Fruit fly (Drosophila melanogaster) whole organism, embryonic: ENCODE results near the gene CG31404.
A peak's percentile ranks its signal among the peaks of the same experiment; 100 is the strongest.

Experiments
- Aef1 ChIP-seq: fragments of 200-800 bp; sonication (Bioruptor generic); IDR thresholded peaks from 3 replicates; pipeline ENCODE4 v1.3.6; 2022; ENCODE audit warnings: missing biosample characterization, missing genetic modification characterization
- Antp ChIP-seq: fragments of 200-800 bp; sonication (Bioruptor generic); optimal IDR thresholded peaks from 3 replicates; lab custom pipeline; 2016; ENCODE audit warnings: missing biosample characterization, missing genetic modification characterization
- Blimp-1 ChIP-seq: fragments of 200-800 bp; sonication (Bioruptor generic); optimal IDR thresholded peaks from 3 replicates; lab custom pipeline; 2018; ENCODE audit warnings: missing biosample characterization, missing genetic modification characterization, mild to moderate bottlenecking, moderate library complexity, missing genetic modification reagents
- CG10267 ChIP-seq: fragments of 200-800 bp; sonication (Bioruptor generic); optimal IDR thresholded peaks from 2 replicates; lab custom pipeline; 2018; ENCODE audit warnings: missing biosample characterization, mild to moderate bottlenecking, missing genetic modification characterization, moderate library complexity
- CG10321 ChIP-seq: fragments of 200-800 bp; sonication (Bioruptor generic); IDR thresholded peaks from 2 replicates; pipeline ENCODE4 v1.3.6; 2022; ENCODE audit warnings: missing biosample characterization, missing genetic modification characterization
- CG11504 ChIP-seq: fragments of 200-800 bp; sonication (Bioruptor generic); optimal IDR thresholded peaks from 3 replicates; lab custom pipeline; 2019; ENCODE audit warnings: missing biosample characterization, mild to moderate bottlenecking, missing genetic modification characterization, moderate library complexity
- CG13424 ChIP-seq: fragments of 200-800 bp; sonication (Bioruptor generic); optimal IDR thresholded peaks from 2 replicates; lab custom pipeline; 2019; ENCODE audit warnings: missing biosample characterization, mild to moderate bottlenecking, missing genetic modification characterization, moderate library complexity
- CG14667 ChIP-seq: fragments of 200-800 bp; sonication (Bioruptor generic); IDR thresholded peaks from 2 replicates; pipeline ENCODE4 v1.3.6; 2022; ENCODE audit warnings: missing biosample characterization, missing genetic modification characterization
- CG14710 ChIP-seq: fragments of 200-800 bp; sonication (Bioruptor generic); optimal IDR thresholded peaks from 3 replicates; lab custom pipeline; 2019; ENCODE audit warnings: missing biosample characterization, mild to moderate bottlenecking, missing genetic modification characterization, moderate library complexity
- CG17186 ChIP-seq: fragments of 200-800 bp; sonication (Bioruptor generic); optimal IDR thresholded peaks from 3 replicates; lab custom pipeline; 2017; ENCODE audit warnings: missing biosample characterization, missing genetic modification reagents, missing genetic modification characterization
- CG17361 ChIP-seq: fragments of 200-800 bp; sonication (Bioruptor generic); IDR thresholded peaks from 3 replicates; pipeline ENCODE4 v1.3.6; 2022; ENCODE audit warnings: missing biosample characterization, missing genetic modification characterization
- CG18262 ChIP-seq: fragments of 200-800 bp; optimal IDR thresholded peaks from 3 replicates; lab custom pipeline; 2019; ENCODE audit warnings: missing biosample characterization, mild to moderate bottlenecking, missing genetic modification characterization, moderate library complexity
- CG2199 ChIP-seq: fragments of 200-800 bp; sonication (Bioruptor generic); IDR thresholded peaks from 3 replicates; pipeline ENCODE4 v1.3.6; 2022; ENCODE audit warnings: missing biosample characterization, missing genetic modification characterization
- CG31441 ChIP-seq: fragments of 200-800 bp; sonication (Bioruptor generic); IDR thresholded peaks from 2 replicates; pipeline ENCODE4 v1.3.6; 2022; ENCODE audit warnings: missing biosample characterization, missing genetic modification characterization
- CG32772 ChIP-seq: fragments of 200-800 bp; sonication (Bioruptor generic); IDR thresholded peaks from 2 replicates; pipeline ENCODE4 v1.3.6; 2022; ENCODE audit warnings: missing biosample characterization, missing genetic modification characterization
- CG34224 ChIP-seq: fragments of 200-800 bp; sonication (Bioruptor generic); IDR thresholded peaks from 3 replicates; pipeline ENCODE4 v1.3.6; 2022; ENCODE audit warnings: missing biosample characterization, missing genetic modification characterization; ENCODE audit not compliant: partially characterized antibody
- CG3995 ChIP-seq: fragments of 200-800 bp; sonication (Bioruptor generic); optimal IDR thresholded peaks from 3 replicates; lab custom pipeline; 2016; ENCODE audit warnings: missing biosample characterization, missing genetic modification characterization
- CG6689 ChIP-seq: fragments of 200-800 bp; sonication (Bioruptor generic); IDR thresholded peaks from 2 replicates; pipeline ENCODE4 v1.3.6; 2022; ENCODE audit warnings: missing biosample characterization, missing genetic modification characterization
- CG7271 ChIP-seq: fragments of 200-800 bp; sonication (Bioruptor generic); optimal IDR thresholded peaks from 2 replicates; lab custom pipeline; 2018; ENCODE audit warnings: missing biosample characterization, mild to moderate bottlenecking, missing genetic modification characterization, moderate library complexity
- CG7928 ChIP-seq: fragments of 200-800 bp; sonication (Bioruptor generic); optimal IDR thresholded peaks from 2 replicates; lab custom pipeline; 2017; ENCODE audit warnings: missing biosample characterization, mild to moderate bottlenecking, missing genetic modification characterization
- CG8290 ChIP-seq, 3 experiments: fragments of 200-800 bp; sonication (Bioruptor generic); optimal IDR thresholded peaks; 2 replicates each; lab custom pipeline; 2016 to 2019; ENCODE audit warnings: missing biosample characterization in 3 of 3, missing genetic modification characterization in 3 of 3, mild to moderate bottlenecking in 2 of 3, moderate library complexity in 1 of 3
- CG9727 ChIP-seq: fragments of 200-800 bp; sonication (Bioruptor generic); optimal IDR thresholded peaks from 3 replicates; lab custom pipeline; 2017; ENCODE audit warnings: missing biosample characterization, mild to moderate bottlenecking, missing genetic modification characterization
- CrebB ChIP-seq: fragments of 200-800 bp; sonication (Bioruptor generic); optimal IDR thresholded peaks from 3 replicates; lab custom pipeline; 2018; ENCODE audit warnings: missing biosample characterization, mild to moderate bottlenecking, missing genetic modification characterization
- Hr51 ChIP-seq, 2 experiments: fragments of 200-800 bp; sonication (Bioruptor generic); optimal IDR thresholded peaks; 2 replicates in 1 of 2; 3 replicates in 1 of 2; lab custom pipeline; 2016 to 2018; ENCODE audit warnings: missing biosample characterization in 2 of 2, missing genetic modification characterization in 2 of 2, mild to moderate bottlenecking in 1 of 2, moderate library complexity in 1 of 2
- NC2α ChIP-seq: fragments of 200-800 bp; sonication (Bioruptor generic); optimal IDR thresholded peaks from 2 replicates; lab custom pipeline; 2016; ENCODE audit warnings: missing biosample characterization, missing genetic modification characterization
- Pdp1 ChIP-seq, 2 experiments: fragments of 200-800 bp; sonication (Bioruptor generic); optimal IDR thresholded peaks; 3 replicates each; lab custom pipeline; 2016; ENCODE audit warnings: missing biosample characterization in 2 of 2, missing genetic modification characterization in 2 of 2, mild to moderate bottlenecking in 1 of 2, moderate library complexity in 1 of 2
- Rx ChIP-seq: fragments of 200-800 bp; sonication (Bioruptor generic); IDR thresholded peaks from 2 replicates; pipeline ENCODE4 v1.3.6; 2022; ENCODE audit warnings: missing biosample characterization, missing genetic modification characterization
- Sox102F ChIP-seq: fragments of 200-800 bp; sonication (Bioruptor generic); optimal IDR thresholded peaks from 2 replicates; lab custom pipeline; 2018; ENCODE audit warnings: missing biosample characterization, mild to moderate bottlenecking, missing genetic modification characterization, moderate library complexity
- ato ChIP-seq: fragments of 200-800 bp; sonication (Bioruptor generic); IDR thresholded peaks from 2 replicates; pipeline ENCODE4 v1.3.6; 2022; ENCODE audit warnings: missing biosample characterization, missing genetic modification characterization; ENCODE audit not compliant: partially characterized antibody
- az2 ChIP-seq: fragments of 200-800 bp; sonication (Bioruptor generic); optimal IDR thresholded peaks from 3 replicates; lab custom pipeline; 2016; ENCODE audit warnings: missing biosample characterization, missing genetic modification characterization
- cad ChIP-seq: fragments of >200 bp; optimal IDR thresholded peaks from 2 replicates; lab custom pipeline; 2017; ENCODE audit warnings: missing biosample characterization, missing genetic modification characterization
- corto ChIP-seq: fragments of 200-800 bp; sonication (Bioruptor generic); optimal IDR thresholded peaks from 2 replicates; lab custom pipeline; 2016; ENCODE audit warnings: missing biosample characterization, mild to moderate bottlenecking, missing genetic modification characterization, moderate library complexity
- dmrt11E ChIP-seq: fragments of 200-800 bp; sonication (Bioruptor generic); optimal IDR thresholded peaks from 3 replicates; lab custom pipeline; 2018; ENCODE audit warnings: missing biosample characterization, mild to moderate bottlenecking, missing genetic modification characterization, moderate library complexity
- eve ChIP-seq, 2 experiments: fragments of >200 bp; optimal IDR thresholded peaks; 2 replicates each; lab custom pipeline; 2017; ENCODE audit warnings: missing biosample characterization in 2 of 2, missing genetic modification characterization in 2 of 2
- gem ChIP-seq: fragments of 200-800 bp; sonication (Bioruptor generic); optimal IDR thresholded peaks from 2 replicates; lab custom pipeline; 2019; ENCODE audit warnings: missing biosample characterization, mild to moderate bottlenecking, missing genetic modification characterization, moderate library complexity
- hbn ChIP-seq: fragments of 200-800 bp; sonication (Bioruptor generic); IDR thresholded peaks from 2 replicates; pipeline ENCODE4 v1.3.6; 2022; ENCODE audit warnings: missing biosample characterization, missing genetic modification characterization; ENCODE audit not compliant: partially characterized antibody
- her ChIP-seq: fragments of 200-800 bp; sonication (Bioruptor generic); optimal IDR thresholded peaks from 2 replicates; lab custom pipeline; 2016; ENCODE audit warnings: missing biosample characterization, missing genetic modification characterization
- lola ChIP-seq, 3 experiments: fragments of >200 bp in 2 of 3; fragments of 200-800 bp in 1 of 3; sonication (Bioruptor generic) in 1 of 3; optimal IDR thresholded peaks; 2 replicates each; lab custom pipeline; 2017 to 2019; ENCODE audit warnings: missing biosample characterization in 3 of 3, missing genetic modification characterization in 3 of 3, mild to moderate bottlenecking in 1 of 3, moderate library complexity in 1 of 3
- maf-S ChIP-seq: fragments of 200-800 bp; sonication (Bioruptor generic); optimal IDR thresholded peaks from 2 replicates; lab custom pipeline; 2016; ENCODE audit warnings: missing biosample characterization, missing genetic modification characterization
- phol ChIP-seq: fragments of 200-800 bp; sonication (Bioruptor generic); optimal IDR thresholded peaks from 3 replicates; lab custom pipeline; 2018; ENCODE audit warnings: missing biosample characterization, mild to moderate bottlenecking, missing genetic modification characterization, moderate library complexity
- pnt ChIP-seq: fragments of 200-800 bp; sonication (Bioruptor generic); optimal IDR thresholded peaks from 3 replicates; lab custom pipeline; 2016; ENCODE audit warnings: missing biosample characterization, missing genetic modification characterization
- prd ChIP-seq, 3 experiments: fragments of >200 bp in 2 of 3; fragments of 200-800 bp in 1 of 3; sonication (Bioruptor generic) in 1 of 3; optimal IDR thresholded peaks in 2 of 3; IDR thresholded peaks in 1 of 3; 2 replicates in 2 of 3; 3 replicates in 1 of 3; pipeline versions ENCODE4 v1.3.6 to Lab custom; 2017 to 2022; ENCODE audit warnings: missing biosample characterization in 1 of 3, missing genetic modification characterization in 1 of 3
- tin ChIP-seq: fragments of 200-800 bp; sonication (Bioruptor generic); optimal IDR thresholded peaks from 3 replicates; lab custom pipeline; 2016; ENCODE audit warnings: missing biosample characterization, missing genetic modification characterization
- tup ChIP-seq: fragments of 200-800 bp; sonication (Bioruptor generic); optimal IDR thresholded peaks from 2 replicates; lab custom pipeline; 2016; ENCODE audit warnings: missing biosample characterization, mild to moderate bottlenecking, missing genetic modification characterization, moderate library complexity
- zfh1 ChIP-seq: fragments of 200-800 bp; sonication (Bioruptor generic); IDR thresholded peaks from 3 replicates; pipeline ENCODE4 v1.3.6; 2022; ENCODE audit warnings: missing biosample characterization, missing genetic modification characterization

CG31404 gene

DNA sequence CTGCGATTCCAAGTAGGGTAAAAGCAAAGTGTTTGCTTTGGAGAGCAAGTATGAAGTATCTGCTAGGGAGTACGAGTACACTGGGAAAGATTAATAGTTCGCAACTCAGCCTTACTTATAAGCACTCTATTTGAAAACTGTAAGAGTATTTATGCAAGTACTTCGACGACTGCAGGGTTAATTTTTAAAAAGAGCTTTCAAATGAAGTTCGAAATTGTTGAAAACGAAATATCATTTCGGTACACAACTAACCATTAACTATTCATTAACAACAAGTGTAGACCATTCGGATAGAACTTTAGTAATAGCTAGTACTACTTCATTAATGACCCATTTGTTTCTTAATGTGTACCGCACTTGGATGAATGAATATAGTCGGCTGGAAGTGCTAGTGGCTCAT, 7.5 kb upstream of the CG31404 start (continued):
- TF ChIP-seq Rx (GFP tag; lab: Robert Waterston, UW) (no peak), gem (tag; lab: Kevin White, UChicago) (peak; percentile 33), CG17361 (GFP tag; lab: Robert Waterston, UW) (peak; percentile 40; the same call in 1 of the 3 replicates), CG11504 (tag; lab: Kevin White, UChicago) (peak; percentile 21), NC2α (no peak), CG17186 (GFP tag; lab: Kevin White, UChicago) (no peak), eve (GFP tag; optimal IDR thresholded peaks at IDR 0.05; lab: Kevin White, UChicago) (peak in 1 of 2 experiments; percentile 24)

DNA sequence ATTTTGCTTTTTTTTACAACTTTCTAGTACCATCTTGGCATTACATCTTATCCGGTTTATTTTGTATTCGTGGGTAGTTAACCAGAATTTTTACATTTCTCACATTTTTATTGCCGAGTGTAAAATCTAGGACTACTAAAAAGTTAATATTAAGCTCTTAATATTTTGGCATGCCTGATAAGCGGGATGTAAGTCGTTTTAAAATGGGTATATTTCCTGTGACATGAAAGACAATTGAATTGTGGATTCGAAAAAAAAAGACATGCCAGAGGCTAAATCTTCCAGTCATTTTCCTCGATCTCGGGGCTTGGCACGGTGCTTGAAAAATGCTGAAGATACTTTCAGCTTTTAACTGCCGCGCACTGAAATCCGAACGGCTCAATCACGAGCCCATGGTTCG, 1.3 kb upstream of the CG31404 start, which contains the start of gene CG31245:
TSS of gene CG31245 (minus strand) at position 101 of the 400 bp plus-strand sequence.
- TF ChIP-seq CG13424 (tag; lab: Kevin White, UChicago): no peak
- no peak for TF ChIP-seq CG3995 (GFP tag; lab: Kevin White, UChicago)
- no peak for TF ChIP-seq CG34224 (GFP tag; lab: Robert Waterston, UW)
- TF ChIP-seq CG32772 (GFP tag; lab: Robert Waterston, UW): no peak
- no peak for TF ChIP-seq az2 (GFP tag; lab: Kevin White, UChicago)
- TF ChIP-seq corto (GFP tag; lab: Kevin White, UChicago): no peak
- no peak for TF ChIP-seq Aef1 (GFP tag; lab: Robert Waterston, UW)
- no peak for TF ChIP-seq CG7271
- no peak for TF ChIP-seq CG2199
- no peak for TF ChIP-seq Pdp1 (GFP tag; optimal IDR thresholded peaks at IDR 0.05; lab: Kevin White, UChicago)
- TF ChIP-seq CrebB (tag; lab: Kevin White, UChicago): no peak
- no peak for TF ChIP-seq hbn (GFP tag; lab: Robert Waterston, UW)
- TF ChIP-seq cad: no peak
- TF ChIP-seq prd (optimal IDR thresholded peaks at IDR 0.05; lab: Kevin White, UChicago): no peak
- TF ChIP-seq prd (GFP tag; IDR thresholded peaks at IDR 0.05; lab: Robert Waterston, UW): no peak

DNA sequence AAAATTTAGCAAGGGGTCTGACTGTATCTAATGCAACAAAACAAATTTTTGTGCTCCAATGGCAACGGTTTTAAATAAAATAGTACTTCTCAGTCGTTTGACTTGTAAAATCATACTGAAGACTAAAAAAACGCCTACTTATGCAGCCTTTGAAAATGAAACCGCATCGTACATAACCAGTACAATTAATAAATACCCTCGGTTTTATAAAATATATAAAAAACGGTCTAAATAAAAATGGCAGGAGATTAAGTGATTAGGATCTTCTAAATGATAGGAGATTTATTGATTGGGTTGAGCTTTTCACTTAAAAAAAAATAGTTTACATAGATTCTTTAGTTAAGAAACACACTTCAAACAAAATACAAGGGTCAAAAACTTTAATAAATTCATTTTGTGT, 1.1 kb downstream of the CG31404 start, which contains the start of gene CG3581:
TSS of gene CG3581 (minus strand) at position 101 of the 400 bp plus-strand sequence.
- TF ChIP-seq tup: no peak
- no peak for TF ChIP-seq Antp
- no peak for TF ChIP-seq pnt (GFP tag; lab: Kevin White, UChicago)
- TF ChIP-seq CG10321 (GFP tag; lab: Robert Waterston, UW): no peak
- TF ChIP-seq CG14667 (GFP tag; lab: Robert Waterston, UW): no peak
- TF ChIP-seq lola (GFP tag; optimal IDR thresholded peaks at IDR 0.05; lab: Kevin White, UChicago): no peak
- no peak for TF ChIP-seq Blimp-1
- TF ChIP-seq maf-S (GFP tag; lab: Kevin White, UChicago): no peak
- no peak for TF ChIP-seq CG8290 (GFP tag; optimal IDR thresholded peaks at IDR 0.05; lab: Kevin White, UChicago)
- no peak for TF ChIP-seq CG8290 (tag; optimal IDR thresholded peaks at IDR 0.05; lab: Kevin White, UChicago)
- TF ChIP-seq her (GFP tag; lab: Kevin White, UChicago): no peak

DNA sequence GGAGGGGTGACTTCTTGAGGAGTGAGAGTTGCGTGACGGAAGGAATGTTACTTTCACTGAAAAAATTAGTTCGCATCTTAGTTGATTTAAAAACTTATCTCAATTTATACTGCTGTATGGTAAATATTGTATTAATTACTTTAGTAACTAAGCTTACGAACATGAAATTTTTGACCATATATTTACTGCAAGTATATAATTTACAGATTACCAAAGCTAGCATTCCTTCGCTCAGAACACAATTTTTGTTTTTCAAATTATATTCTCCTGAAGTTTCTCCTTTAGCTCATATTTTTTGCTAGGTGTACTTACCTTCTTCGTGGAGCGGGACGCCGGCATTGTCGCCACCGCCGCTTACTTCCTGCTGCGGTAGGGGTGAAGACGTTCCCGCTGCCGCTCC, 5.1 kb downstream of the CG31404 start:
- TF ChIP-seq CG18262 (tag; lab: Kevin White, UChicago) (peak; percentile 45), phol (tag; lab: Kevin White, UChicago) (peak; percentile 24), CG31441 (GFP tag; lab: Robert Waterston, UW) (0 out of 2 replicates have a peak, but pooled peaks have one; percentile 29), CG7928 (GFP tag; lab: Kevin White, UChicago) (no peak), Blimp-1 (peak; percentile 6), CG6689 (GFP tag; lab: Robert Waterston, UW) (peak; percentile 25; the same call in 1 of the 2 replicates), Sox102F (GFP tag; lab: Kevin White, UChicago) (no peak), CG14710 (tag; lab: Kevin White, UChicago) (peak; percentile 31), ato (GFP tag; lab: Robert Waterston, UW) (no peak), az2 (GFP tag; lab: Kevin White, UChicago) (no peak), dmrt11E (tag; lab: Kevin White, UChicago) (peak; percentile 22), zfh1 (GFP tag; lab: Robert Waterston, UW) (0 out of 3 replicates have a peak, but pooled peaks have one; percentile 19), Hr51 (GFP tag; optimal IDR thresholded peaks at IDR 0.05; lab: Kevin White, UChicago) (no peak), CG9727 (GFP tag; lab: Kevin White, UChicago) (peak; percentile 41), CG10267 (tag; lab: Kevin White, UChicago) (peak; percentile 30), tin (peak; percentile 12)
